Fruit fly (Drosophila melanogaster) whole organism, embryonic: ENCODE data around the gene Nup153.

Experiments used
- Bgb ChIP-seq: fragments of 200-800 bp; sonication (Bioruptor generic); IDR thresholded peaks from 2 replicates; pipeline ENCODE4 v1.3.6; 2022; ENCODE audit warnings: missing biosample characterization, missing genetic modification characterization; ENCODE audit not compliant: partially characterized antibody
- Blimp-1 ChIP-seq: fragments of 200-800 bp; sonication (Bioruptor generic); optimal IDR thresholded peaks from 3 replicates; lab custom pipeline; 2018; ENCODE audit warnings: missing biosample characterization, missing genetic modification characterization, mild to moderate bottlenecking, moderate library complexity, missing genetic modification reagents
- CG10979 ChIP-seq: fragments of 200-800 bp; sonication (Bioruptor generic); optimal IDR thresholded peaks from 2 replicates; lab custom pipeline; 2018; ENCODE audit warnings: missing biosample characterization, mild to moderate bottlenecking, missing genetic modification characterization, moderate library complexity
- CG12155 ChIP-seq: fragments of 200-800 bp; sonication (Bioruptor generic); optimal IDR thresholded peaks from 3 replicates; lab custom pipeline; 2016; ENCODE audit warnings: missing biosample characterization, missing genetic modification characterization
- CG14965 ChIP-seq: fragments of 200-800 bp; sonication (Bioruptor generic); optimal IDR thresholded peaks from 2 replicates; lab custom pipeline; 2016; ENCODE audit warnings: missing biosample characterization, missing genetic modification characterization, borderline replicate concordance
- CG15269 ChIP-seq: fragments of 200-800 bp; sonication (Bioruptor generic); optimal IDR thresholded peaks from 2 replicates; lab custom pipeline; 2018; ENCODE audit warnings: missing biosample characterization, mild to moderate bottlenecking, missing genetic modification characterization, moderate library complexity
- CG16863 ChIP-seq: fragments of 200-800 bp; sonication (Bioruptor generic); optimal IDR thresholded peaks from 3 replicates; lab custom pipeline; 2016; ENCODE audit warnings: missing biosample characterization, missing genetic modification characterization
- CG17361 ChIP-seq: fragments of 200-800 bp; sonication (Bioruptor generic); IDR thresholded peaks from 3 replicates; pipeline ENCODE4 v1.3.6; 2022; ENCODE audit warnings: missing biosample characterization, missing genetic modification characterization
- CG17802 ChIP-seq: fragments of 200-800 bp; sonication (Bioruptor generic); optimal IDR thresholded peaks from 2 replicates; lab custom pipeline; 2018; ENCODE audit warnings: missing biosample characterization, mild to moderate bottlenecking, missing genetic modification characterization, moderate library complexity
- CG18599 ChIP-seq: fragments of 200-800 bp; sonication (Bioruptor generic); optimal IDR thresholded peaks from 3 replicates; lab custom pipeline; 2017; ENCODE audit warnings: missing biosample characterization, missing genetic modification characterization, mild to moderate bottlenecking, moderate library complexity, missing genetic modification reagents
- CG30020 ChIP-seq: fragments of 200-800 bp; optimal IDR thresholded peaks from 2 replicates; lab custom pipeline; 2019; ENCODE audit warnings: missing biosample characterization, mild to moderate bottlenecking, missing genetic modification characterization, moderate library complexity
- CG31388 ChIP-seq: fragments of 200-800 bp; sonication (Bioruptor generic); optimal IDR thresholded peaks from 2 replicates; lab custom pipeline; 2016; ENCODE audit warnings: missing biosample characterization, missing genetic modification characterization
- CG4282 ChIP-seq: fragments of 200-800 bp; sonication (Bioruptor generic); optimal IDR thresholded peaks from 2 replicates; lab custom pipeline; 2016; ENCODE audit warnings: missing biosample characterization, missing genetic modification characterization
- CG7271 ChIP-seq: fragments of 200-800 bp; sonication (Bioruptor generic); optimal IDR thresholded peaks from 2 replicates; lab custom pipeline; 2018; ENCODE audit warnings: missing biosample characterization, mild to moderate bottlenecking, missing genetic modification characterization, moderate library complexity
- CG7357 ChIP-seq: fragments of 200-800 bp; sonication (Bioruptor generic); IDR thresholded peaks from 3 replicates; pipeline ENCODE4 v1.3.6; 2022; ENCODE audit warnings: missing biosample characterization, missing genetic modification characterization
- CG7928 ChIP-seq: fragments of 200-800 bp; sonication (Bioruptor generic); optimal IDR thresholded peaks from 2 replicates; lab custom pipeline; 2017; ENCODE audit warnings: missing biosample characterization, mild to moderate bottlenecking, missing genetic modification characterization
- CG7987 ChIP-seq: fragments of 200-800 bp; sonication (Bioruptor generic); optimal IDR thresholded peaks from 2 replicates; lab custom pipeline; 2018; ENCODE audit warnings: missing biosample characterization, mild to moderate bottlenecking, missing genetic modification characterization, moderate library complexity
- CG8089 ChIP-seq: fragments of 200-800 bp; sonication (Bioruptor generic); optimal IDR thresholded peaks from 3 replicates; lab custom pipeline; 2016; ENCODE audit warnings: missing biosample characterization, missing genetic modification characterization
- CG8281 ChIP-seq: fragments of 200-800 bp; sonication (Bioruptor generic); optimal IDR thresholded peaks from 2 replicates; lab custom pipeline; 2018; ENCODE audit warnings: missing biosample characterization, mild to moderate bottlenecking, missing genetic modification characterization, moderate library complexity
- CG8388 ChIP-seq: fragments of 200-800 bp; sonication (Bioruptor generic); optimal IDR thresholded peaks from 2 replicates; lab custom pipeline; 2019; ENCODE audit warnings: missing biosample characterization, mild to moderate bottlenecking, missing genetic modification characterization, moderate library complexity
- CG8478 ChIP-seq: fragments of >200 bp; optimal IDR thresholded peaks from 2 replicates; lab custom pipeline; 2018
- CTCF ChIP-seq: fragments of 200-800 bp; sonication (Bioruptor generic); optimal IDR thresholded peaks from 2 replicates; lab custom pipeline; 2017; ENCODE audit warnings: missing biosample characterization, mild to moderate bottlenecking, missing genetic modification characterization, moderate library complexity
- Dp ChIP-seq: fragments of 200-800 bp; sonication (Bioruptor generic); optimal IDR thresholded peaks from 2 replicates; lab custom pipeline; 2018; ENCODE audit warnings: missing biosample characterization, mild to moderate bottlenecking, missing genetic modification characterization, moderate library complexity
- HLH4C ChIP-seq: fragments of 200-800 bp; sonication (Bioruptor generic); IDR thresholded peaks from 3 replicates; pipeline ENCODE4 v1.3.6; 2022; ENCODE audit warnings: missing biosample characterization, missing genetic modification characterization; ENCODE audit not compliant: partially characterized antibody
- Med ChIP-seq: fragments of 200-800 bp; sonication (Bioruptor generic); peaks from one replicate; lab custom pipeline; 2016; ENCODE audit warnings: missing biosample characterization, missing genetic modification characterization, mild to moderate bottlenecking, inconsistent platforms, moderate library complexity
- NFAT ChIP-seq: fragments of 200-800 bp; sonication (Bioruptor generic); IDR thresholded peaks from 2 replicates; pipeline ENCODE4 v1.3.6; 2022; ENCODE audit warnings: missing biosample characterization, missing genetic modification characterization
- Ravus ChIP-seq: fragments of 200-800 bp; sonication (Bioruptor generic); IDR thresholded peaks from 2 replicates; pipeline ENCODE4 v1.3.6; 2022; ENCODE audit warnings: missing biosample characterization, missing genetic modification characterization
- Sry-β ChIP-seq: fragments of 200-800 bp; sonication (Bioruptor generic); optimal IDR thresholded peaks from 2 replicates; lab custom pipeline; 2018; ENCODE audit warnings: missing biosample characterization, mild to moderate bottlenecking, missing genetic modification characterization, moderate library complexity
- Ssrp ChIP-seq: fragments of 200-800 bp; sonication (Bioruptor generic); optimal IDR thresholded peaks from 2 replicates; lab custom pipeline; 2018; ENCODE audit warnings: missing biosample characterization, mild to moderate bottlenecking, missing genetic modification characterization, moderate library complexity
- Xrp1 ChIP-seq: fragments of 200-800 bp; sonication (Bioruptor generic); IDR thresholded peaks from 2 replicates; pipeline ENCODE4 v1.3.6; 2022; ENCODE audit warnings: missing biosample characterization, missing genetic modification characterization
- cas ChIP-seq: fragments of 200-800 bp; sonication (Bioruptor generic); IDR thresholded peaks from 2 replicates; pipeline ENCODE4 v1.3.6; 2022; ENCODE audit warnings: missing biosample characterization, missing genetic modification characterization
- chif ChIP-seq, 2 experiments: fragments of 200-800 bp; sonication (Bioruptor generic); optimal IDR thresholded peaks; 3 replicates each; lab custom pipeline; 2016; ENCODE audit warnings: missing biosample characterization in 2 of 2, missing genetic modification characterization in 2 of 2
- ci ChIP-seq: fragments of 200-800 bp; sonication (Bioruptor generic); IDR thresholded peaks from 3 replicates; pipeline ENCODE4 v1.3.6; 2022; ENCODE audit warnings: missing biosample characterization, missing genetic modification characterization
- croc ChIP-seq: fragments of 200-800 bp; sonication (Bioruptor generic); conservative IDR thresholded peaks from 3 replicates; pipeline ENCODE4 v1.3.6; 2022; ENCODE audit warnings: missing biosample characterization, missing genetic modification characterization
- esg ChIP-seq: fragments of 200-800 bp; sonication (Bioruptor generic); conservative IDR thresholded peaks from 2 replicates; pipeline ENCODE4 v1.3.6; 2022; ENCODE audit warnings: missing biosample characterization, missing genetic modification characterization
- fd3F ChIP-seq: fragments of 200-800 bp; sonication (Bioruptor generic); optimal IDR thresholded peaks from 2 replicates; lab custom pipeline; 2018; ENCODE audit warnings: missing biosample characterization, mild to moderate bottlenecking, missing genetic modification characterization, moderate library complexity
- gcm2 ChIP-seq: fragments of 200-800 bp; sonication (Bioruptor generic); optimal IDR thresholded peaks from 2 replicates; lab custom pipeline; 2016; ENCODE audit warnings: missing biosample characterization, missing genetic modification characterization
- jigr1 ChIP-seq: fragments of 200-800 bp; sonication (Bioruptor generic); IDR thresholded peaks from 3 replicates; pipeline ENCODE4 v1.3.6; 2022; ENCODE audit warnings: missing biosample characterization, missing genetic modification characterization
- kay ChIP-seq: fragments of 200-800 bp; sonication (Bioruptor generic); optimal IDR thresholded peaks from 2 replicates; lab custom pipeline; 2016; ENCODE audit warnings: missing biosample characterization, missing genetic modification characterization
- ken ChIP-seq: fragments of 200-800 bp; sonication (Bioruptor generic); IDR thresholded peaks from 3 replicates; pipeline ENCODE4 v1.3.6; 2022; ENCODE audit warnings: missing biosample characterization, missing genetic modification characterization
- lilli ChIP-seq: fragments of 200-800 bp; sonication (Bioruptor generic); optimal IDR thresholded peaks from 3 replicates; lab custom pipeline; 2016; ENCODE audit warnings: missing biosample characterization, missing genetic modification characterization
- pan ChIP-seq, 4 experiments: fragments of >200 bp in 3 of 4; fragments of 200-800 bp in 1 of 4; sonication (Bioruptor generic) in 1 of 4; optimal IDR thresholded peaks in 3 of 4; IDR thresholded peaks in 1 of 4; 2 replicates each; pipeline versions ENCODE4 v1.3.6 to Lab custom; 2017 to 2022; ENCODE audit warnings: missing biosample characterization in 2 of 4, missing genetic modification characterization in 2 of 4, mixed read lengths in 1 of 4
- pho ChIP-seq: fragments of 200-800 bp; sonication (Bioruptor generic); optimal IDR thresholded peaks from 2 replicates; lab custom pipeline; 2016; ENCODE audit warnings: missing biosample characterization, missing genetic modification characterization
- ranshi ChIP-seq: fragments of 200-800 bp; sonication (Bioruptor generic); IDR thresholded peaks from 2 replicates; pipeline ENCODE4 v1.3.6; 2022; ENCODE audit warnings: missing biosample characterization, missing genetic modification characterization
- sim ChIP-seq: fragments of 200-800 bp; sonication (Bioruptor generic); IDR thresholded peaks from 2 replicates; pipeline ENCODE4 v1.3.6; 2022; ENCODE audit warnings: missing biosample characterization, missing genetic modification characterization
- sima ChIP-seq: fragments of 200-800 bp; sonication (Bioruptor generic); optimal IDR thresholded peaks from 2 replicates; lab custom pipeline; 2016; ENCODE audit warnings: missing biosample characterization, missing genetic modification characterization
- sqz ChIP-seq: fragments of 200-800 bp; sonication (Bioruptor generic); optimal IDR thresholded peaks from 3 replicates; lab custom pipeline; 2018; ENCODE audit warnings: missing biosample characterization, mild to moderate bottlenecking, missing genetic modification characterization
- tin ChIP-seq: fragments of 200-800 bp; sonication (Bioruptor generic); optimal IDR thresholded peaks from 3 replicates; lab custom pipeline; 2016; ENCODE audit warnings: missing biosample characterization, missing genetic modification characterization
- tup ChIP-seq: fragments of 200-800 bp; sonication (Bioruptor generic); optimal IDR thresholded peaks from 2 replicates; lab custom pipeline; 2016; ENCODE audit warnings: missing biosample characterization, mild to moderate bottlenecking, missing genetic modification characterization, moderate library complexity
- z ChIP-seq: fragments of 200-800 bp; sonication (Bioruptor generic); IDR thresholded peaks from 3 replicates; pipeline ENCODE4 v1.3.6; 2022; ENCODE audit warnings: missing biosample characterization, missing genetic modification characterization
- zen ChIP-seq: fragments of 200-800 bp; sonication (Bioruptor generic); optimal IDR thresholded peaks from 3 replicates; lab custom pipeline; 2018; ENCODE audit warnings: missing biosample characterization, mild to moderate bottlenecking, missing genetic modification characterization, moderate library complexity

Gene Nup153

dm6 chrX:16552567-16552966 is 46.5 kb upstream of the Nup153 start (continued):
- TF ChIP-seq chif (GFP tag; optimal IDR thresholded peaks at IDR 0.05; lab: Kevin White, UChicago), result peak; percentile 32 to 36
- peak; percentile 80 for TF ChIP-seq lilli
- peak; percentile 51; the same call in 2 of the 3 replicates for TF ChIP-seq CG7357 (GFP tag; lab: Robert Waterston, UW)
- TF ChIP-seq sima (GFP tag; lab: Kevin White, UChicago), result no peak
- peak; percentile 47 for TF ChIP-seq CTCF
- peak; percentile 32; the same call in 1 of the 3 replicates for TF ChIP-seq croc (GFP tag; lab: Robert Waterston, UW)
- TF ChIP-seq Xrp1, result peak; percentile 87
- no peak for TF ChIP-seq Dp (GFP tag; lab: Kevin White, UChicago)
- TF ChIP-seq sim, result peak; percentile 69; the same call in 1 of the 2 replicates
- peak; percentile 78 for TF ChIP-seq fd3F (GFP tag; lab: Kevin White, UChicago)
- TF ChIP-seq CG31388 (GFP tag; lab: Kevin White, UChicago), result peak; percentile 15
- TF ChIP-seq sqz (GFP tag; lab: Kevin White, UChicago), result peak; percentile 59
- TF ChIP-seq pho (GFP tag; lab: Kevin White, UChicago), result peak; percentile 36
- TF ChIP-seq Bgb (GFP tag; lab: Robert Waterston, UW), result no peak
- TF ChIP-seq tin (GFP tag; lab: Kevin White, UChicago), result peak; percentile 76
- TF ChIP-seq esg (GFP tag; lab: Robert Waterston, UW), result peak; percentile 73
- TF ChIP-seq ranshi (GFP tag; lab: Robert Waterston, UW), result peak; percentile 79; the same call in 1 of the 2 replicates
- peak; percentile 17 for TF ChIP-seq tup
- peak; percentile 86 for TF ChIP-seq CG15269 (tag; lab: Kevin White, UChicago)
- TF ChIP-seq CG8089 (GFP tag; lab: Kevin White, UChicago), result peak; percentile 23
- no peak for TF ChIP-seq pan (optimal IDR thresholded peaks at IDR 0.05; lab: Kevin White, UChicago)
- peak in 1 of 2 experiments; percentile 77 for TF ChIP-seq pan (GFP tag; optimal IDR thresholded peaks at IDR 0.05 in 1 of 2, IDR thresholded peaks at IDR 0.05 in 1 of 2)
- TF ChIP-seq kay (GFP tag; lab: Kevin White, UChicago), result no peak
- TF ChIP-seq CG17361 (GFP tag; lab: Robert Waterston, UW), result peak; percentile 89
- no peak for TF ChIP-seq CG8478 (lab: Kevin White, UChicago)
- peak; percentile 30 for TF ChIP-seq CG30020 (tag; lab: Kevin White, UChicago)
- TF ChIP-seq HLH4C (GFP tag; lab: Robert Waterston, UW), result no peak
- TF ChIP-seq CG8281 (tag; lab: Kevin White, UChicago), result no peak
- peak; percentile 38 for TF ChIP-seq CG7987 (GFP tag; lab: Kevin White, UChicago)
- TF ChIP-seq Blimp-1, result peak; percentile 81
- TF ChIP-seq zen (tag; lab: Kevin White, UChicago), result peak; percentile 58
- peak; percentile 81 for TF ChIP-seq CG10979 (tag; lab: Kevin White, UChicago)
- TF ChIP-seq CG12155 (GFP tag; lab: Kevin White, UChicago), result peak; percentile 67
- peak; percentile 74 for TF ChIP-seq CG8388 (GFP tag; lab: Kevin White, UChicago)
- peak; percentile 86 for TF ChIP-seq CG18599 (GFP tag; lab: Kevin White, UChicago)
- peak; percentile 57; the same call in 2 of the 3 replicates for TF ChIP-seq ken (GFP tag; lab: Robert Waterston, UW)
- TF ChIP-seq cas (GFP tag; lab: Robert Waterston, UW), result 0 out of 2 replicates have a peak, but pooled peaks have one; percentile 39
- peak; percentile 78 for TF ChIP-seq Ssrp (tag; lab: Kevin White, UChicago)
- no peak for TF ChIP-seq Sry-β (GFP tag; lab: Kevin White, UChicago)
- TF ChIP-seq jigr1 (GFP tag; lab: Robert Waterston, UW), result no peak
- peak; percentile 49; the same call in 1 of the 2 replicates for TF ChIP-seq Ravus (GFP tag; lab: Robert Waterston, UW)
- TF ChIP-seq CG4282, result no peak
- TF ChIP-seq CG7928, result peak; percentile 24
- TF ChIP-seq NFAT (GFP tag; lab: Robert Waterston, UW), result peak; percentile 65
- TF ChIP-seq CG7271 (tag; lab: Kevin White, UChicago), result no peak
- TF ChIP-seq CG16863 (GFP tag; lab: Kevin White, UChicago), result peak; percentile 40
- peak; percentile 8 for TF ChIP-seq gcm2
- peak; percentile 87 for TF ChIP-seq ci
- no peak for TF ChIP-seq CG14965 (GFP tag; lab: Kevin White, UChicago)
- peak; percentile 56 for TF ChIP-seq CG17802
- no peak for TF ChIP-seq z
- peak; percentile 94 for TF ChIP-seq Med (GFP tag; lab: Kevin White, UChicago)
